In genomic region chr3R:30413795-30414194, dm6 we compare ENCODE assay signal across 1 fruit fly cellular context.
A peak's percentile ranks its signal among the peaks of the same experiment; 100 is the strongest.
TF ChIP-seq lines count a peak whose summit lies in the region.

No protein-coding gene starts in this region.

TF ChIP-seq in whole organism, embryonic, 481 proteins besides CTCF, POLR2A, EP300 and RAD21 (continued from another document and continues in another):
- peak; percentile 70 for TF ChIP-seq CG6689 (GFP tag; IDR thresholded peaks at IDR 0.05; lab: Robert Waterston, UW)
- TF ChIP-seq stwl (tag; optimal IDR thresholded peaks at IDR 0.05; lab: Kevin White, UChicago), result no peak
- peak; percentile 54 for TF ChIP-seq CG30403 (GFP tag; optimal IDR thresholded peaks at IDR 0.05; lab: Kevin White, UChicago)
- TF ChIP-seq C15 (GFP tag; IDR thresholded peaks at IDR 0.05; lab: Robert Waterston, UW), result no peak
- TF ChIP-seq pros (GFP tag; optimal IDR thresholded peaks at IDR 0.05; lab: Kevin White, UChicago), result no peak
- no peak for TF ChIP-seq CG4854 (GFP tag; optimal IDR thresholded peaks at IDR 0.05; lab: Kevin White, UChicago)
- peak; percentile 76; the same call in 2 of the 3 replicates for TF ChIP-seq gce (GFP tag; IDR thresholded peaks at IDR 0.05; lab: Robert Waterston, UW)
- peak; percentile 40 for TF ChIP-seq CG12071 (GFP tag; optimal IDR thresholded peaks at IDR 0.05; lab: Kevin White, UChicago)
- peak; percentile 12 for TF ChIP-seq pum (GFP tag; optimal IDR thresholded peaks at IDR 0.05; lab: Kevin White, UChicago)
- peak; percentile 88 for TF ChIP-seq ci (GFP tag; IDR thresholded peaks at IDR 0.05; lab: Robert Waterston, UW)
- TF ChIP-seq Oli (tag; optimal IDR thresholded peaks at IDR 0.05; lab: Kevin White, UChicago), result peak; percentile 61
- TF ChIP-seq D19B (GFP tag; optimal IDR thresholded peaks at IDR 0.05; lab: Kevin White, UChicago), result no peak
- TF ChIP-seq CG13296 (GFP tag; optimal IDR thresholded peaks at IDR 0.05; lab: Kevin White, UChicago), result no peak
- no peak for TF ChIP-seq CG11398 (GFP tag; optimal IDR thresholded peaks at IDR 0.05; lab: Kevin White, UChicago)
- no peak for TF ChIP-seq CG9876 (GFP tag; optimal IDR thresholded peaks at IDR 0.05; lab: Kevin White, UChicago)
- peak; percentile 59 for TF ChIP-seq CG4820 (GFP tag; optimal IDR thresholded peaks at IDR 0.05; lab: Kevin White, UChicago)
- 0 out of 3 replicates have a peak, but pooled peaks have one; percentile 55 for TF ChIP-seq ken (GFP tag; IDR thresholded peaks at IDR 0.05; lab: Robert Waterston, UW)
- TF ChIP-seq HLH54F (GFP tag; optimal IDR thresholded peaks at IDR 0.05; lab: Kevin White, UChicago), result no peak
- no peak for TF ChIP-seq NK7.1 (GFP tag; optimal IDR thresholded peaks at IDR 0.05; lab: Kevin White, UChicago)
- peak; percentile 58 for TF ChIP-seq PHDP (tag; optimal IDR thresholded peaks at IDR 0.05; lab: Kevin White, UChicago)
- TF ChIP-seq CG4328 (GFP tag; optimal IDR thresholded peaks at IDR 0.05; lab: Kevin White, UChicago), result no peak
- no peak for TF ChIP-seq dm (GFP tag; optimal IDR thresholded peaks at IDR 0.05; lab: Kevin White, UChicago)
- peak; percentile 66; the same call in 2 of the 3 replicates for TF ChIP-seq H15 (GFP tag; IDR thresholded peaks at IDR 0.05; lab: Robert Waterston, UW)
- TF ChIP-seq mld (GFP tag; IDR thresholded peaks at IDR 0.05; lab: Robert Waterston, UW; ENCODE audit: partially characterized antibody), result no peak
- no peak for TF ChIP-seq CG12744 (GFP tag; optimal IDR thresholded peaks at IDR 0.05; lab: Kevin White, UChicago)
- peak; percentile 56 for TF ChIP-seq CG12769 (tag; optimal IDR thresholded peaks at IDR 0.05; lab: Kevin White, UChicago)
- peak; percentile 54 for TF ChIP-seq lmd (GFP tag; IDR thresholded peaks at IDR 0.05; lab: Robert Waterston, UW)
- peak; percentile 63 for TF ChIP-seq ap (GFP tag; IDR thresholded peaks at IDR 0.05; lab: Robert Waterston, UW)
- peak; percentile 35 for TF ChIP-seq btn (GFP tag; optimal IDR thresholded peaks at IDR 0.05; lab: Kevin White, UChicago)
- peak; percentile 81 for TF ChIP-seq CG1603 (tag; optimal IDR thresholded peaks at IDR 0.05; lab: Kevin White, UChicago)
- peak; percentile 8 for TF ChIP-seq CG1792 (GFP tag; optimal IDR thresholded peaks at IDR 0.05; lab: Kevin White, UChicago)
- peak; percentile 12 for TF ChIP-seq trem (tag; optimal IDR thresholded peaks at IDR 0.05; lab: Kevin White, UChicago)
- TF ChIP-seq CG7963 (GFP tag; IDR thresholded peaks at IDR 0.05; lab: Robert Waterston, UW; ENCODE audit: partially characterized antibody), result no peak
- peak; percentile 89 for TF ChIP-seq sens (GFP tag; lab: Kevin White, UChicago)
- TF ChIP-seq CG2202 (tag; optimal IDR thresholded peaks at IDR 0.05; lab: Kevin White, UChicago), result peak; percentile 31
- peak; percentile 47 for TF ChIP-seq gsb-n (tag; optimal IDR thresholded peaks at IDR 0.05; lab: Kevin White, UChicago)
- TF ChIP-seq CG13624 (GFP tag; optimal IDR thresholded peaks at IDR 0.05; lab: Kevin White, UChicago), result no peak
- no peak for TF ChIP-seq CG6854 (GFP tag; optimal IDR thresholded peaks at IDR 0.05; lab: Kevin White, UChicago)
- no peak for TF ChIP-seq Dip3 (GFP tag; optimal IDR thresholded peaks at IDR 0.05; lab: Kevin White, UChicago)
- TF ChIP-seq Usf (GFP tag; optimal IDR thresholded peaks at IDR 0.05; lab: Kevin White, UChicago), result no peak
- TF ChIP-seq CG12942 (GFP tag; optimal IDR thresholded peaks at IDR 0.05; lab: Kevin White, UChicago), result peak; percentile 28
- peak; percentile 71; the same call in 2 of the 3 replicates for TF ChIP-seq otp (GFP tag; IDR thresholded peaks at IDR 0.05; lab: Robert Waterston, UW)
- TF ChIP-seq CG3838 (GFP tag; optimal IDR thresholded peaks at IDR 0.05; lab: Kevin White, UChicago), result no peak
- peak; percentile 64 for TF ChIP-seq CG2712 (tag; optimal IDR thresholded peaks at IDR 0.05; lab: Kevin White, UChicago)
- no peak for TF ChIP-seq crc (GFP tag; optimal IDR thresholded peaks at IDR 0.05; lab: Kevin White, UChicago)
- TF ChIP-seq Trl (optimal IDR thresholded peaks at IDR 0.05; lab: Kevin White, UChicago), result no peak
- peak; percentile 11 for TF ChIP-seq Trl (GFP tag; optimal IDR thresholded peaks at IDR 0.05; lab: Kevin White, UChicago)
- TF ChIP-seq CG17385 (GFP tag; optimal IDR thresholded peaks at IDR 0.05; lab: Kevin White, UChicago), result peak; percentile 31
- TF ChIP-seq CG12299 (tag; optimal IDR thresholded peaks at IDR 0.05; lab: Kevin White, UChicago), result no peak
- TF ChIP-seq sd (tag; optimal IDR thresholded peaks at IDR 0.05; lab: Kevin White, UChicago), result no peak
- peak; percentile 27 for TF ChIP-seq cwo (GFP tag; optimal IDR thresholded peaks at IDR 0.05; lab: Kevin White, UChicago)
- TF ChIP-seq Sox102F (GFP tag; optimal IDR thresholded peaks at IDR 0.05; lab: Kevin White, UChicago), result peak; percentile 73
- TF ChIP-seq aop (GFP tag; IDR thresholded peaks at IDR 0.05; lab: Robert Waterston, UW), result no peak
- no peak for TF ChIP-seq pzg (GFP tag; optimal IDR thresholded peaks at IDR 0.05; lab: Kevin White, UChicago)
- no peak for TF ChIP-seq Taf1 (GFP tag; IDR thresholded peaks at IDR 0.05; lab: Robert Waterston, UW)
- peak; percentile 41 for TF ChIP-seq CG10654 (GFP tag; optimal IDR thresholded peaks at IDR 0.05; lab: Kevin White, UChicago)
- peak; percentile 28 for TF ChIP-seq Hmr (GFP tag; optimal IDR thresholded peaks at IDR 0.05; lab: Kevin White, UChicago)
- TF ChIP-seq inv (GFP tag; IDR thresholded peaks at IDR 0.05; lab: Robert Waterston, UW; ENCODE audit: partially characterized antibody), result no peak
- peak; percentile 70 for TF ChIP-seq nmo (GFP tag; optimal IDR thresholded peaks at IDR 0.05; lab: Kevin White, UChicago)
- TF ChIP-seq CG32532 (GFP tag; IDR thresholded peaks at IDR 0.05; lab: Robert Waterston, UW), result peak; percentile 42; the same call in 1 of the 2 replicates
- TF ChIP-seq ro (GFP tag; IDR thresholded peaks at IDR 0.05; lab: Robert Waterston, UW), result no peak
- no peak for TF ChIP-seq Hr78 (GFP tag; optimal IDR thresholded peaks at IDR 0.05; lab: Kevin White, UChicago)
- TF ChIP-seq az2 (GFP tag; optimal IDR thresholded peaks at IDR 0.05; lab: Kevin White, UChicago), result peak; percentile 55
- TF ChIP-seq CG16863 (GFP tag; optimal IDR thresholded peaks at IDR 0.05; lab: Kevin White, UChicago), result peak; percentile 45
- TF ChIP-seq chn (GFP tag; optimal IDR thresholded peaks at IDR 0.05; lab: Kevin White, UChicago), result peak; percentile 17
- no peak for TF ChIP-seq CG15479 (GFP tag; optimal IDR thresholded peaks at IDR 0.05; lab: Kevin White, UChicago)
- TF ChIP-seq crp (GFP tag; optimal IDR thresholded peaks at IDR 0.05; lab: Kevin White, UChicago), result no peak
- TF ChIP-seq fd102C (GFP tag; optimal IDR thresholded peaks at IDR 0.05; lab: Kevin White, UChicago), result no peak
- peak; percentile 19 for TF ChIP-seq tio (GFP tag; optimal IDR thresholded peaks at IDR 0.05; lab: Kevin White, UChicago)
- peak in 1 of 2 experiments; percentile 49 for TF ChIP-seq dpn (GFP tag; optimal IDR thresholded peaks at IDR 0.05; lab: Kevin White, UChicago)
- 0 out of 2 replicates have a peak, but pooled peaks have one; percentile 19 for TF ChIP-seq CG4360 (GFP tag; IDR thresholded peaks at IDR 0.05; lab: Robert Waterston, UW)
- TF ChIP-seq kni (GFP tag; optimal IDR thresholded peaks at IDR 0.05; lab: Kevin White, UChicago), result no peak
- no peak for TF ChIP-seq abd-A (tag; optimal IDR thresholded peaks at IDR 0.05; lab: Kevin White, UChicago)
- no peak for TF ChIP-seq grn (GFP tag; optimal IDR thresholded peaks at IDR 0.05; lab: Kevin White, UChicago)
- TF ChIP-seq fru (optimal IDR thresholded peaks at IDR 0.05; lab: Kevin White, UChicago), result no peak
- no peak for TF ChIP-seq CG18476 (GFP tag; optimal IDR thresholded peaks at IDR 0.05; lab: Kevin White, UChicago)
- TF ChIP-seq Mrtf (GFP tag; IDR thresholded peaks at IDR 0.05; lab: Robert Waterston, UW), result no peak
- TF ChIP-seq E2f1 (GFP tag; IDR thresholded peaks at IDR 0.05; lab: Robert Waterston, UW), result peak; percentile 41
- no peak for TF ChIP-seq tna (GFP tag; IDR thresholded peaks at IDR 0.05; lab: Robert Waterston, UW; ENCODE audit: partially characterized antibody)
- 0 out of 4 replicates have a peak, but pooled peaks have one; percentile 1 for TF ChIP-seq Gug (GFP tag; IDR thresholded peaks at IDR 0.05; lab: Robert Waterston, UW)
- no peak for TF ChIP-seq CG3163 (GFP tag; optimal IDR thresholded peaks at IDR 0.05; lab: Kevin White, UChicago)
- TF ChIP-seq lov (optimal IDR thresholded peaks at IDR 0.05; lab: Kevin White, UChicago), result no peak
- 0 out of 3 replicates have a peak, but pooled peaks have one; percentile 57 for TF ChIP-seq lov (GFP tag; IDR thresholded peaks at IDR 0.05; lab: Robert Waterston, UW)
- no peak for TF ChIP-seq CG33213 (GFP tag; optimal IDR thresholded peaks at IDR 0.05; lab: Kevin White, UChicago)
- no peak for TF ChIP-seq odd (GFP tag; optimal IDR thresholded peaks at IDR 0.05; lab: Kevin White, UChicago)
- no peak for TF ChIP-seq CG5180 (GFP tag; optimal IDR thresholded peaks at IDR 0.05; lab: Kevin White, UChicago)
- no peak for TF ChIP-seq h (optimal IDR thresholded peaks at IDR 0.05; lab: Kevin White, UChicago)
- TF ChIP-seq CG7357 (GFP tag; IDR thresholded peaks at IDR 0.05; lab: Robert Waterston, UW), result peak; percentile 53; the same call in 1 of the 3 replicates
- no peak for TF ChIP-seq Hmx (GFP tag; optimal IDR thresholded peaks at IDR 0.05; lab: Kevin White, UChicago)
- peak; percentile 25 for TF ChIP-seq Meics (GFP tag; optimal IDR thresholded peaks at IDR 0.05; lab: Kevin White, UChicago)
- peak; percentile 17 for TF ChIP-seq eyg (GFP tag; optimal IDR thresholded peaks at IDR 0.05; lab: Kevin White, UChicago)
- peak; percentile 51 for TF ChIP-seq oc (tag; optimal IDR thresholded peaks at IDR 0.05; lab: Kevin White, UChicago)
- TF ChIP-seq Myb (GFP tag; optimal IDR thresholded peaks at IDR 0.05; lab: Kevin White, UChicago), result peak; percentile 21
- TF ChIP-seq dan (GFP tag; IDR thresholded peaks at IDR 0.05; lab: Robert Waterston, UW), result no peak; the same call in 1 of the 2 replicates
- TF ChIP-seq CG15269 (tag; optimal IDR thresholded peaks at IDR 0.05; lab: Kevin White, UChicago), result peak; percentile 47
- peak in 1 of 3 experiments; percentile 41 for TF ChIP-seq lola (GFP tag; optimal IDR thresholded peaks at IDR 0.05; lab: Kevin White, UChicago)
- no peak for TF ChIP-seq dati (GFP tag; IDR thresholded peaks at IDR 0.05; lab: Robert Waterston, UW)
- TF ChIP-seq corto (GFP tag; optimal IDR thresholded peaks at IDR 0.05; lab: Kevin White, UChicago), result no peak
- no peak for TF ChIP-seq CG11696 (GFP tag; IDR thresholded peaks at IDR 0.05; lab: Robert Waterston, UW)
- peak; percentile 48 for TF ChIP-seq Xbp1 (GFP tag; optimal IDR thresholded peaks at IDR 0.05; lab: Kevin White, UChicago)
- TF ChIP-seq CG14965 (GFP tag; optimal IDR thresholded peaks at IDR 0.05; lab: Kevin White, UChicago; ENCODE audit: borderline replicate concordance), result no peak
- TF ChIP-seq Dp (GFP tag; optimal IDR thresholded peaks at IDR 0.05; lab: Kevin White, UChicago), result no peak
- TF ChIP-seq esg (GFP tag; conservative IDR thresholded peaks at IDR 0.05; lab: Robert Waterston, UW), result peak; percentile 59
- no peak for TF ChIP-seq CG17568 (GFP tag; optimal IDR thresholded peaks at IDR 0.05; lab: Kevin White, UChicago)
- TF ChIP-seq fd64A (GFP tag; optimal IDR thresholded peaks at IDR 0.05; lab: Kevin White, UChicago), result peak; percentile 31
- no peak; the same call in 1 of the 2 replicates for TF ChIP-seq bowl (GFP tag; IDR thresholded peaks at IDR 0.05; lab: Robert Waterston, UW)
- no peak for TF ChIP-seq pan (optimal IDR thresholded peaks at IDR 0.05; lab: Kevin White, UChicago)
- TF ChIP-seq pan (GFP tag; optimal IDR thresholded peaks at IDR 0.05 in 1 of 2, IDR thresholded peaks at IDR 0.05 in 1 of 2), result peak in 1 of 2 experiments; percentile 75
- no peak for TF ChIP-seq vnd (GFP tag; IDR thresholded peaks at IDR 0.05; lab: Robert Waterston, UW; ENCODE audit: partially characterized antibody)
- TF ChIP-seq unpg (GFP tag; optimal IDR thresholded peaks at IDR 0.05; lab: Kevin White, UChicago), result peak; percentile 72
- no peak for TF ChIP-seq MTF-1 (GFP tag; optimal IDR thresholded peaks at IDR 0.05; lab: Kevin White, UChicago; ENCODE audit: borderline replicate concordance)
- no peak for TF ChIP-seq CG3847 (GFP tag; IDR thresholded peaks at IDR 0.05; lab: Robert Waterston, UW)
- peak; percentile 60 for TF ChIP-seq CG4424 (GFP tag; optimal IDR thresholded peaks at IDR 0.05; lab: Kevin White, UChicago)
- TF ChIP-seq CG14710 (tag; optimal IDR thresholded peaks at IDR 0.05; lab: Kevin White, UChicago), result peak; percentile 41
- peak; percentile 22 for TF ChIP-seq CG15601 (tag; optimal IDR thresholded peaks at IDR 0.05; lab: Kevin White, UChicago)
- TF ChIP-seq CG17361 (GFP tag; IDR thresholded peaks at IDR 0.05; lab: Robert Waterston, UW), result peak; percentile 50; the same call in 2 of the 3 replicates
- TF ChIP-seq CG7987 (GFP tag; optimal IDR thresholded peaks at IDR 0.05; lab: Kevin White, UChicago), result no peak
- TF ChIP-seq H2.0 (GFP tag; IDR thresholded peaks at IDR 0.05; lab: Robert Waterston, UW), result 0 out of 2 replicates have a peak, but pooled peaks have one; percentile 38
- TF ChIP-seq row (GFP tag; IDR thresholded peaks at IDR 0.05; lab: Robert Waterston, UW), result peak; percentile 67
- TF ChIP-seq CG10366 (GFP tag; IDR thresholded peaks at IDR 0.05; lab: Robert Waterston, UW), result peak; percentile 70
- peak; percentile 48 for TF ChIP-seq CG1024 (GFP tag; IDR thresholded peaks at IDR 0.05; lab: Robert Waterston, UW)
- no peak for TF ChIP-seq HLHmδ (GFP tag; optimal IDR thresholded peaks at IDR 0.05; lab: Kevin White, UChicago)
- TF ChIP-seq YL-1 (GFP tag; optimal IDR thresholded peaks at IDR 0.05; lab: Kevin White, UChicago), result no peak
- peak; percentile 36 for TF ChIP-seq CG6654 (GFP tag; optimal IDR thresholded peaks at IDR 0.05; lab: Kevin White, UChicago)
- peak; percentile 46 for TF ChIP-seq wor (GFP tag; IDR thresholded peaks at IDR 0.05; lab: Robert Waterston, UW)
- TF ChIP-seq CG43689 (GFP tag; IDR thresholded peaks at IDR 0.05; lab: Robert Waterston, UW), result no peak
- TF ChIP-seq CG12659 (GFP tag; optimal IDR thresholded peaks at IDR 0.05; lab: Kevin White, UChicago), result peak; percentile 20
- no peak for TF ChIP-seq MESR4 (GFP tag; optimal IDR thresholded peaks at IDR 0.05; lab: Kevin White, UChicago)
- no peak for TF ChIP-seq CG10274 (GFP tag; optimal IDR thresholded peaks at IDR 0.05; lab: Kevin White, UChicago)
- peak; percentile 43 for TF ChIP-seq ewg (GFP tag; optimal IDR thresholded peaks at IDR 0.05; lab: Kevin White, UChicago)
- peak; percentile 48 for TF ChIP-seq CG9727 (GFP tag; optimal IDR thresholded peaks at IDR 0.05; lab: Kevin White, UChicago)
- no peak for TF ChIP-seq ab (GFP tag; optimal IDR thresholded peaks at IDR 0.05; lab: Kevin White, UChicago)
- TF ChIP-seq CG7786 (GFP tag; optimal IDR thresholded peaks at IDR 0.05; lab: Kevin White, UChicago), result peak; percentile 8
